Worm (Caenorhabditis elegans) whole organism, young adult: Measurements from ENCODE around the gene nlp-43.

Source experiments
- D2030.7 ChIP-seq: fragments of 200-800 bp; sonication (Bioruptor generic); IDR thresholded peaks from 2 replicates; pipeline ENCODE4 v1.3.6; 2022; ENCODE audit warnings: missing genetic modification reagents, missing genetic modification characterization, missing compliant biosample characterization
- F10E7.11 ChIP-seq: sonication (generic microtip); optimal IDR thresholded peaks from 2 replicates; lab custom pipeline; 2017; ENCODE audit warnings: mild to moderate bottlenecking, missing genetic modification characterization, moderate library complexity, missing compliant biosample characterization
- F22D6.2 ChIP-seq: sonication (generic microtip); optimal IDR thresholded peaks from 2 replicates; lab custom pipeline; 2016; ENCODE audit warnings: mild to moderate bottlenecking, missing genetic modification characterization, missing compliant biosample characterization
- F33H1.4 ChIP-seq: fragments of 200-800 bp; sonication (Bioruptor generic); IDR thresholded peaks from 2 replicates; pipeline ENCODE4 v1.3.6; 2022; ENCODE audit warnings: missing genetic modification reagents, missing genetic modification characterization, missing compliant biosample characterization
- F37B4.10 ChIP-seq: fragments of 200-800 bp; sonication (Bioruptor generic); IDR thresholded peaks from 2 replicates; pipeline ENCODE4 v1.3.6; 2022; ENCODE audit warnings: missing genetic modification characterization, missing compliant biosample characterization
- K11D2.4 ChIP-seq: fragments of 200-800 bp; sonication (Bioruptor generic); IDR thresholded peaks from 2 replicates; pipeline ENCODE4 v1.3.6; 2022; ENCODE audit warnings: missing genetic modification reagents, missing genetic modification characterization, missing compliant biosample characterization
- Y53F4B.3 ChIP-seq: fragments of 200-800 bp; sonication (Bioruptor generic); IDR thresholded peaks from 2 replicates; pipeline ENCODE4 v1.3.6; 2022; ENCODE audit warnings: missing genetic modification reagents, missing genetic modification characterization, missing compliant biosample characterization
- Y53G8AR.9 ChIP-seq: fragments of 200-800 bp; sonication (Bioruptor generic); conservative IDR thresholded peaks from 2 replicates; pipeline ENCODE4 v1.3.6; 2022; ENCODE audit warnings: missing genetic modification reagents, missing genetic modification characterization, missing compliant biosample characterization
- ZK185.1 ChIP-seq: sonication (generic microtip); optimal IDR thresholded peaks from 2 replicates; lab custom pipeline; 2016; ENCODE audit warnings: mild to moderate bottlenecking, missing genetic modification characterization, missing compliant biosample characterization; ENCODE audit not compliant: poor library complexity, severe bottlenecking
- aptf-2 ChIP-seq: fragments of 200-800 bp; sonication (Bioruptor generic); conservative IDR thresholded peaks from 2 replicates; pipeline ENCODE4 v1.3.6; 2022; ENCODE audit warnings: missing genetic modification reagents, missing genetic modification characterization, missing compliant biosample characterization
- athp-1 ChIP-seq: sonication (generic microtip); optimal IDR thresholded peaks from 2 replicates; lab custom pipeline; 2017; ENCODE audit warnings: mild to moderate bottlenecking, missing genetic modification characterization, missing compliant biosample characterization
- attf-6 ChIP-seq: fragments of 200-800 bp; sonication (Bioruptor generic); IDR thresholded peaks from 2 replicates; pipeline ENCODE4 v1.3.6; 2022; ENCODE audit warnings: missing genetic modification reagents, missing genetic modification characterization, missing compliant biosample characterization
- bed-2 ChIP-seq: fragments of 200-800 bp; sonication (Bioruptor generic); IDR thresholded peaks from 2 replicates; pipeline ENCODE4 v1.3.6; 2022; ENCODE audit warnings: missing genetic modification reagents, missing genetic modification characterization, missing compliant biosample characterization
- ccch-3 ChIP-seq: fragments of 200-800 bp; sonication (Bioruptor generic); optimal IDR thresholded peaks from 2 replicates; lab custom pipeline; 2018; ENCODE audit warnings: mild to moderate bottlenecking, missing genetic modification characterization, missing compliant biosample characterization
- cebp-1 ChIP-seq, 2 experiments: fragments of 200-800 bp in 1 of 2; sonication (Bioruptor generic) in 1 of 2; sonication (generic microtip) in 1 of 2; IDR thresholded peaks in 1 of 2; optimal IDR thresholded peaks in 1 of 2; 2 replicates each; pipeline versions ENCODE4 v1.3.6 to Lab custom; 2017 to 2022; ENCODE audit warnings: missing compliant biosample characterization in 2 of 2, missing genetic modification characterization in 2 of 2, mild to moderate bottlenecking in 1 of 2, missing genetic modification reagents in 1 of 2, moderate library complexity in 1 of 2
- ceh-100 ChIP-seq: fragments of 200-800 bp; sonication (Bioruptor generic); IDR thresholded peaks from 2 replicates; pipeline ENCODE4 v1.3.6; 2022; ENCODE audit warnings: missing genetic modification reagents, missing genetic modification characterization, missing compliant biosample characterization
- ceh-40 ChIP-seq: fragments of 200-800 bp; sonication (Bioruptor generic); IDR thresholded peaks from 2 replicates; pipeline ENCODE4 v1.3.6; 2022; ENCODE audit warnings: missing genetic modification characterization, missing compliant biosample characterization
- ceh-91 ChIP-seq: fragments of 200-800 bp; sonication (Bioruptor generic); IDR thresholded peaks from 2 replicates; pipeline ENCODE4 v1.3.6; 2022; ENCODE audit warnings: missing genetic modification reagents, missing genetic modification characterization, missing compliant biosample characterization
- efl-1 ChIP-seq: fragments of 150-350 bp; optimal IDR thresholded peaks from 2 replicates; lab custom pipeline; 2014; ENCODE audit warnings: missing biosample characterization, missing genetic modification reagents, missing genetic modification characterization
- him-1 ChIP-seq: sonication (generic microtip); optimal IDR thresholded peaks from 2 replicates; lab custom pipeline; 2016; ENCODE audit warnings: missing genotype, missing genetic modification reagents, missing genetic modification characterization, missing compliant biosample characterization
- hmg-1.2 ChIP-seq: fragments of 200-800 bp; sonication (Bioruptor generic); IDR thresholded peaks from 2 replicates; pipeline ENCODE4 v1.3.6; 2022; ENCODE audit warnings: missing genetic modification reagents, missing genetic modification characterization, missing compliant biosample characterization
- let-607 ChIP-seq, 2 experiments: fragments of 200-800 bp in 1 of 2; sonication (Bioruptor generic) in 1 of 2; sonication (generic microtip) in 1 of 2; optimal IDR thresholded peaks; 2 replicates each; lab custom pipeline; 2016 to 2018; ENCODE audit warnings: mild to moderate bottlenecking in 2 of 2, missing compliant biosample characterization in 2 of 2, missing genetic modification characterization in 2 of 2, moderate library complexity in 2 of 2, missing genotype in 1 of 2
- lin-26 ChIP-seq: fragments of 200-800 bp; sonication (Bioruptor generic); IDR thresholded peaks from 2 replicates; pipeline ENCODE4 v1.3.6; 2022; ENCODE audit warnings: missing genetic modification reagents, missing genetic modification characterization, missing compliant biosample characterization
- lin-40 ChIP-seq: sonication (generic microtip); optimal IDR thresholded peaks from 2 replicates; lab custom pipeline; 2016; ENCODE audit warnings: missing genetic modification characterization, mild to moderate bottlenecking, missing compliant biosample characterization, missing genotype, missing genetic modification reagents
- lir-1 ChIP-seq: fragments of 200-800 bp; sonication (Bioruptor generic); conservative IDR thresholded peaks from 2 replicates; pipeline ENCODE4 v1.3.6; 2022; ENCODE audit warnings: missing genetic modification reagents, missing genetic modification characterization, missing compliant biosample characterization
- lsl-1 ChIP-seq: fragments of 200-800 bp; sonication (Bioruptor generic); optimal IDR thresholded peaks from 2 replicates; lab custom pipeline; 2018; ENCODE audit warnings: mild to moderate bottlenecking, missing genetic modification characterization, moderate library complexity, missing compliant biosample characterization
- mcd-1 ChIP-seq: fragments of 200-800 bp; sonication (Bioruptor generic); IDR thresholded peaks from 2 replicates; pipeline ENCODE4 v1.3.6; 2022; ENCODE audit warnings: missing genetic modification reagents, missing genetic modification characterization, missing compliant biosample characterization
- mes-4 ChIP-seq: sonication (generic microtip); optimal IDR thresholded peaks from 2 replicates; lab custom pipeline; 2016; ENCODE audit warnings: missing genotype, missing genetic modification characterization, missing compliant biosample characterization
- nhr-179 ChIP-seq: sonication (generic microtip); optimal IDR thresholded peaks from 2 replicates; lab custom pipeline; 2016; ENCODE audit warnings: mild to moderate bottlenecking, missing genetic modification characterization, missing compliant biosample characterization
- rec-8 ChIP-seq, 2 experiments: sonication (generic microtip); optimal IDR thresholded peaks; 2 replicates each; lab custom pipeline; 2016; ENCODE audit warnings: mild to moderate bottlenecking in 2 of 2, missing genetic modification characterization in 2 of 2, missing genetic modification reagents in 2 of 2, missing genotype in 2 of 2, missing biosample characterization in 1 of 2, missing compliant biosample characterization in 1 of 2, moderate library complexity in 1 of 2
- rpc-1 ChIP-seq, 2 experiments: fragments of 150-350 bp in 1 of 2; sonication (generic microtip) in 1 of 2; optimal IDR thresholded peaks; 2 replicates each; lab custom pipeline; 2014 to 2018; ENCODE audit warnings: missing biosample characterization in 1 of 2, missing genetic modification characterization in 1 of 2, missing genetic modification reagents in 1 of 2, missing genotype in 1 of 2
- sdz-38 ChIP-seq: sonication (generic microtip); optimal IDR thresholded peaks from 2 replicates; lab custom pipeline; 2016; ENCODE audit warnings: missing genotype, missing genetic modification characterization, missing compliant biosample characterization
- sea-2 ChIP-seq: fragments of 200-800 bp; sonication (Bioruptor generic); IDR thresholded peaks from 2 replicates; pipeline ENCODE4 v1.3.6; 2022; ENCODE audit warnings: missing genetic modification characterization, missing compliant biosample characterization
- snpc-1.1 ChIP-seq: sonication (generic microtip); optimal IDR thresholded peaks from 2 replicates; lab custom pipeline; 2017; ENCODE audit warnings: missing genetic modification characterization, mild to moderate bottlenecking, missing compliant biosample characterization, antibody characterized with exemption, moderate library complexity, missing genotype, missing genetic modification reagents; ENCODE audit not compliant: insufficient read depth
- snpc-1.3 ChIP-seq: sonication (generic microtip); optimal IDR thresholded peaks from 2 replicates; lab custom pipeline; 2017; ENCODE audit warnings: missing genetic modification characterization, mild to moderate bottlenecking, missing compliant biosample characterization, antibody characterized with exemption, moderate library complexity, missing genotype, missing genetic modification reagents; ENCODE audit not compliant: insufficient read depth
- snpc-4 ChIP-seq, 5 experiments: fragments of 150-350 bp in 1 of 5; sonication (generic microtip) in 4 of 5; optimal IDR thresholded peaks; 2 replicates each; lab custom pipeline; 2014 to 2018; ENCODE audit warnings: missing genetic modification characterization in 5 of 5, missing biosample characterization in 3 of 5, antibody characterized with exemption in 2 of 5, mild to moderate bottlenecking in 2 of 5, missing compliant biosample characterization in 2 of 5, missing genotype in 2 of 5, moderate library complexity in 2 of 5, missing genetic modification reagents in 1 of 5
- tbx-9 ChIP-seq: sonication (generic microtip); optimal IDR thresholded peaks from 2 replicates; lab custom pipeline; 2016; ENCODE audit warnings: borderline replicate concordance, missing genetic modification characterization, inconsistent platforms, missing compliant biosample characterization
- unc-130 ChIP-seq: sonication (generic microtip); optimal IDR thresholded peaks from 2 replicates; lab custom pipeline; 2016; ENCODE audit warnings: missing genetic modification reagents, missing genetic modification characterization, missing compliant biosample characterization
- ztf-18 ChIP-seq: sonication (generic microtip); optimal IDR thresholded peaks from 2 replicates; lab custom pipeline; 2016; ENCODE audit warnings: missing genotype, mild to moderate bottlenecking, missing genetic modification characterization, missing compliant biosample characterization
- ztf-26 ChIP-seq: sonication (generic microtip); optimal IDR thresholded peaks from 2 replicates; lab custom pipeline; 2017; ENCODE audit warnings: missing genetic modification characterization, missing compliant biosample characterization
- ztf-6 ChIP-seq: fragments of 200-800 bp; sonication (Bioruptor generic); IDR thresholded peaks from 2 replicates; pipeline ENCODE4 v1.3.6; 2022; ENCODE audit warnings: missing genetic modification reagents, missing genetic modification characterization, missing compliant biosample characterization

Gene nlp-43

ce11 chrIII:5042112-5042511, at the start of gene nlp-43:
Gene nlp-43 (plus strand): TSS chrIII:5042412.
- TF ChIP-seq ceh-40 (GFP tag; lab: Robert Waterston, UW) (no peak), lir-1 (GFP tag; lab: Robert Waterston, UW) (no peak), K11D2.4 (GFP tag; lab: Robert Waterston, UW) (no peak), ZK185.1 (tag; lab: Kevin White, UChicago) (no peak), efl-1 (GFP tag; lab: Kevin White, UChicago) (no peak), mes-4 (tag; lab: Kevin White, UChicago) (no peak), ztf-18 (tag; lab: Kevin White, UChicago) (no peak), F10E7.11 (tag; lab: Kevin White, UChicago) (no peak), him-1 (tag; lab: Kevin White, UChicago) (no peak), athp-1 (tag; lab: Kevin White, UChicago) (no peak), sea-2 (no peak), nhr-179 (tag; lab: Kevin White, UChicago) (no peak), ccch-3 (GFP tag; lab: Kevin White, UChicago) (no peak)
- TF ChIP-seq, all 124 proteins: peak for 0

- TF ChIP-seq D2030.7 (GFP tag; lab: Robert Waterston, UW) (no peak), F37B4.10 (GFP tag; lab: Robert Waterston, UW) (no peak), rec-8 (tag; optimal IDR thresholded peaks at IDR 0.05; lab: Kevin White, UChicago) (no peak), hmg-1.2 (GFP tag; lab: Robert Waterston, UW) (peak; percentile 64), Y53F4B.3 (no peak), snpc-1.3 (tag; lab: Kevin White, UChicago) (no peak), ZK185.1 (tag; lab: Kevin White, UChicago) (no peak), ceh-91 (GFP tag; lab: Robert Waterston, UW) (no peak), ceh-40 (GFP tag; lab: Robert Waterston, UW) (no peak), let-607 (tag; optimal IDR thresholded peaks at IDR 0.05; lab: Kevin White, UChicago) (peak in 1 of 2 experiments; percentile 43), aptf-2 (GFP tag; lab: Robert Waterston, UW) (peak; percentile 82), F22D6.2 (tag; lab: Kevin White, UChicago) (no peak)
- TF ChIP-seq, all 124 proteins: peak for 3
Measured at ce11 chrIII:4998111-4998859, 43.9 kb upstream of the nlp-43 start, which contains the start of gene tmem-131. Gene tmem-131 (minus strand): TSS chrIII:4998161.

- TF ChIP-seq ztf-6 (GFP tag; lab: Robert Waterston, UW) (no peak), Y53G8AR.9 (GFP tag; lab: Robert Waterston, UW) (no peak), snpc-1.1 (tag; lab: Kevin White, UChicago) (no peak), lsl-1 (GFP tag; lab: Kevin White, UChicago) (peak; percentile 96), tbx-9 (tag; lab: Kevin White, UChicago) (no peak), ceh-100 (GFP tag; lab: Robert Waterston, UW) (no peak), mes-4 (tag; lab: Kevin White, UChicago) (no peak), F10E7.11 (tag; lab: Kevin White, UChicago) (no peak), lin-26 (GFP tag; lab: Robert Waterston, UW) (no peak), cebp-1 (GFP tag; IDR thresholded peaks at IDR 0.05; lab: Robert Waterston, UW) (no peak), cebp-1 (tag; optimal IDR thresholded peaks at IDR 0.05; lab: Kevin White, UChicago) (no peak), lin-40 (no peak), ztf-26 (tag; lab: Kevin White, UChicago) (no peak), sdz-38 (tag; lab: Kevin White, UChicago) (no peak), mcd-1 (GFP tag; lab: Robert Waterston, UW) (no peak), F33H1.4 (GFP tag; lab: Robert Waterston, UW) (peak; percentile 55), rpc-1 (optimal IDR thresholded peaks at IDR 0.05; lab: Kevin White, UChicago) (no peak), rpc-1 (tag; optimal IDR thresholded peaks at IDR 0.05; lab: Kevin White, UChicago) (no peak), bed-2 (peak; percentile 70), attf-6 (no peak), snpc-4 (GFP tag; optimal IDR thresholded peaks at IDR 0.05; lab: Kevin White, UChicago) (no peak), snpc-4 (tag; optimal IDR thresholded peaks at IDR 0.05; lab: Kevin White, UChicago) (no peak), ceh-40 (GFP tag; lab: Robert Waterston, UW) (no peak), unc-130 (GFP tag; lab: Kevin White, UChicago) (peak; percentile 78)
Measured at ce11 chrIII:4998956-4999425, 43.2 kb upstream of the nlp-43 start, which contains the start of gene smcr-8. Gene smcr-8 (plus strand): TSS chrIII:4999375.
